Fruit fly (Drosophila melanogaster) whole organism, embryonic: ENCODE results near the gene CG12299.

Experiments
- Antp ChIP-seq: fragments of 200-800 bp; sonication (Bioruptor generic); optimal IDR thresholded peaks from 3 replicates; lab custom pipeline; 2016; ENCODE audit warnings: missing biosample characterization, missing genetic modification characterization
- B-H1 ChIP-seq: fragments of 200-800 bp; sonication (Bioruptor generic); IDR thresholded peaks from 3 replicates; pipeline ENCODE4 v1.3.6; 2022; ENCODE audit warnings: missing biosample characterization, missing genetic modification characterization
- CG10959 ChIP-seq: fragments of 200-800 bp; sonication (Bioruptor generic); IDR thresholded peaks from 2 replicates; pipeline ENCODE4 v1.3.6; 2022; ENCODE audit warnings: missing biosample characterization, missing genetic modification characterization
- CG11560 ChIP-seq: fragments of 200-800 bp; sonication (Bioruptor generic); IDR thresholded peaks from 3 replicates; pipeline ENCODE4 v1.3.6; 2022; ENCODE audit warnings: missing biosample characterization, missing genetic modification characterization
- CG11723 ChIP-seq: fragments of 200-800 bp; sonication (Bioruptor generic); optimal IDR thresholded peaks from 2 replicates; lab custom pipeline; 2017; ENCODE audit warnings: missing biosample characterization, mild to moderate bottlenecking, missing genetic modification characterization
- CG13123 ChIP-seq: fragments of 200-800 bp; sonication (Bioruptor generic); optimal IDR thresholded peaks from 2 replicates; lab custom pipeline; 2016; ENCODE audit warnings: missing biosample characterization, missing genetic modification characterization
- CG13624 ChIP-seq: fragments of 200-800 bp; sonication (Bioruptor generic); optimal IDR thresholded peaks from 2 replicates; lab custom pipeline; 2016; ENCODE audit warnings: missing biosample characterization, missing genetic modification characterization
- CG13894 ChIP-seq: fragments of 200-800 bp; sonication (Bioruptor generic); optimal IDR thresholded peaks from 3 replicates; lab custom pipeline; 2018; ENCODE audit warnings: missing biosample characterization, mild to moderate bottlenecking, missing genetic modification characterization, moderate library complexity
- CG1647 ChIP-seq: fragments of 200-800 bp; sonication (Bioruptor generic); optimal IDR thresholded peaks from 3 replicates; lab custom pipeline; 2016; ENCODE audit warnings: missing biosample characterization, missing genetic modification characterization
- CG17361 ChIP-seq: fragments of 200-800 bp; sonication (Bioruptor generic); IDR thresholded peaks from 3 replicates; pipeline ENCODE4 v1.3.6; 2022; ENCODE audit warnings: missing biosample characterization, missing genetic modification characterization
- CG17385 ChIP-seq: fragments of 200-800 bp; sonication (Bioruptor generic); optimal IDR thresholded peaks from 3 replicates; lab custom pipeline; 2018; ENCODE audit warnings: missing biosample characterization, mild to moderate bottlenecking, missing genetic modification characterization
- CG2875 ChIP-seq: fragments of 200-800 bp; sonication (Bioruptor generic); optimal IDR thresholded peaks from 2 replicates; lab custom pipeline; 2017; ENCODE audit warnings: missing biosample characterization, mild to moderate bottlenecking, missing genetic modification characterization, missing genetic modification reagents
- CG31224 ChIP-seq: fragments of 200-800 bp; sonication (Bioruptor generic); IDR thresholded peaks from 2 replicates; pipeline ENCODE4 v1.3.6; 2022; ENCODE audit warnings: missing biosample characterization, missing genetic modification characterization
- CG5953 ChIP-seq: fragments of 200-800 bp; sonication (Bioruptor generic); IDR thresholded peaks from 2 replicates; pipeline ENCODE4 v1.3.6; 2022; ENCODE audit warnings: missing biosample characterization, missing genetic modification characterization
- CG6254 ChIP-seq: fragments of 200-800 bp; sonication (Bioruptor generic); optimal IDR thresholded peaks from 3 replicates; lab custom pipeline; 2017; ENCODE audit warnings: mild to moderate bottlenecking, missing biosample characterization, missing genetic modification reagents, missing genetic modification characterization
- CG6689 ChIP-seq: fragments of 200-800 bp; sonication (Bioruptor generic); IDR thresholded peaks from 2 replicates; pipeline ENCODE4 v1.3.6; 2022; ENCODE audit warnings: missing biosample characterization, missing genetic modification characterization
- CG6854 ChIP-seq: fragments of 200-800 bp; sonication (Bioruptor generic); optimal IDR thresholded peaks from 3 replicates; lab custom pipeline; 2017; ENCODE audit warnings: missing biosample characterization, mild to moderate bottlenecking, missing genetic modification characterization
- CG7839 ChIP-seq: fragments of 200-800 bp; sonication (Bioruptor generic); optimal IDR thresholded peaks from 3 replicates; lab custom pipeline; 2018; ENCODE audit warnings: missing biosample characterization, mild to moderate bottlenecking, missing genetic modification characterization, moderate library complexity
- CG7928 ChIP-seq: fragments of 200-800 bp; sonication (Bioruptor generic); optimal IDR thresholded peaks from 2 replicates; lab custom pipeline; 2017; ENCODE audit warnings: missing biosample characterization, mild to moderate bottlenecking, missing genetic modification characterization
- CG7987 ChIP-seq: fragments of 200-800 bp; sonication (Bioruptor generic); optimal IDR thresholded peaks from 2 replicates; lab custom pipeline; 2018; ENCODE audit warnings: missing biosample characterization, mild to moderate bottlenecking, missing genetic modification characterization, moderate library complexity
- CG9727 ChIP-seq: fragments of 200-800 bp; sonication (Bioruptor generic); optimal IDR thresholded peaks from 3 replicates; lab custom pipeline; 2017; ENCODE audit warnings: missing biosample characterization, mild to moderate bottlenecking, missing genetic modification characterization
- CG9932 ChIP-seq: fragments of 200-800 bp; sonication (Bioruptor generic); IDR thresholded peaks from 2 replicates; pipeline ENCODE4 v1.3.6; 2022; ENCODE audit warnings: missing biosample characterization, missing genetic modification characterization
- Deaf1 ChIP-seq: fragments of 200-800 bp; optimal IDR thresholded peaks from 3 replicates; lab custom pipeline; 2019; ENCODE audit warnings: missing biosample characterization, mild to moderate bottlenecking, missing genetic modification characterization, moderate library complexity
- ERR ChIP-seq: fragments of 200-800 bp; sonication (Bioruptor generic); optimal IDR thresholded peaks from 2 replicates; lab custom pipeline; 2016; ENCODE audit warnings: missing biosample characterization, missing genetic modification characterization
- GATAe ChIP-seq: fragments of 200-800 bp; sonication (Bioruptor generic); conservative IDR thresholded peaks from 2 replicates; pipeline ENCODE4 v1.3.6; 2022; ENCODE audit warnings: missing biosample characterization, missing genetic modification characterization
- HmgZ ChIP-seq: fragments of 200-800 bp; sonication (Bioruptor generic); optimal IDR thresholded peaks from 2 replicates; lab custom pipeline; 2018; ENCODE audit warnings: missing biosample characterization, mild to moderate bottlenecking, missing genetic modification characterization
- Hr51 ChIP-seq, 2 experiments: fragments of 200-800 bp; sonication (Bioruptor generic); optimal IDR thresholded peaks; 2 replicates in 1 of 2; 3 replicates in 1 of 2; lab custom pipeline; 2016 to 2018; ENCODE audit warnings: missing biosample characterization in 2 of 2, missing genetic modification characterization in 2 of 2, mild to moderate bottlenecking in 1 of 2, moderate library complexity in 1 of 2
- Oli ChIP-seq: fragments of 200-800 bp; sonication (Bioruptor generic); optimal IDR thresholded peaks from 2 replicates; lab custom pipeline; 2018; ENCODE audit warnings: missing biosample characterization, mild to moderate bottlenecking, missing genetic modification characterization, moderate library complexity
- Six4 ChIP-seq: fragments of 200-800 bp; sonication (Bioruptor generic); optimal IDR thresholded peaks from 2 replicates; lab custom pipeline; 2016; ENCODE audit warnings: missing biosample characterization, missing genetic modification characterization
- Taf1 ChIP-seq: fragments of 200-800 bp; sonication (Bioruptor generic); IDR thresholded peaks from 2 replicates; pipeline ENCODE4 v1.3.6; 2022; ENCODE audit warnings: missing biosample characterization, missing genetic modification characterization
- al ChIP-seq: fragments of 200-800 bp; sonication (Bioruptor generic); IDR thresholded peaks from 2 replicates; pipeline ENCODE4 v1.3.6; 2022; ENCODE audit warnings: missing biosample characterization, missing genetic modification characterization
- ase ChIP-seq: fragments of 200-800 bp; sonication (Bioruptor generic); IDR thresholded peaks from 3 replicates; pipeline ENCODE4 v1.3.6; 2022; ENCODE audit warnings: missing biosample characterization, missing genetic modification characterization
- chn ChIP-seq: fragments of 200-800 bp; sonication (Bioruptor generic); optimal IDR thresholded peaks from 2 replicates; lab custom pipeline; 2016; ENCODE audit warnings: missing biosample characterization, missing genetic modification characterization
- danr ChIP-seq: fragments of 200-800 bp; sonication (Bioruptor generic); IDR thresholded peaks from 2 replicates; pipeline ENCODE4 v1.3.6; 2022; ENCODE audit warnings: missing biosample characterization, missing genetic modification characterization
- dati ChIP-seq: fragments of 200-800 bp; sonication (Bioruptor generic); IDR thresholded peaks from 2 replicates; pipeline ENCODE4 v1.3.6; 2022; ENCODE audit warnings: missing biosample characterization, missing genetic modification characterization
- ewg ChIP-seq: fragments of 200-800 bp; sonication (Bioruptor generic); optimal IDR thresholded peaks from 3 replicates; lab custom pipeline; 2017; ENCODE audit warnings: mild to moderate bottlenecking, missing biosample characterization, missing genetic modification reagents, missing genetic modification characterization
- fd3F ChIP-seq: fragments of 200-800 bp; sonication (Bioruptor generic); optimal IDR thresholded peaks from 2 replicates; lab custom pipeline; 2018; ENCODE audit warnings: missing biosample characterization, mild to moderate bottlenecking, missing genetic modification characterization, moderate library complexity
- ind ChIP-seq: fragments of 200-800 bp; sonication (Bioruptor generic); optimal IDR thresholded peaks from 3 replicates; lab custom pipeline; 2016; ENCODE audit warnings: missing biosample characterization, missing genetic modification characterization
- insv ChIP-seq, 2 experiments: fragments of 200-800 bp; sonication (Bioruptor generic); optimal IDR thresholded peaks; 3 replicates each; lab custom pipeline; 2016 to 2018; ENCODE audit warnings: missing biosample characterization in 2 of 2, missing genetic modification characterization in 2 of 2
- inv ChIP-seq: fragments of 200-800 bp; sonication (Bioruptor generic); IDR thresholded peaks from 2 replicates; pipeline ENCODE4 v1.3.6; 2022; ENCODE audit warnings: missing biosample characterization, missing genetic modification characterization; ENCODE audit not compliant: partially characterized antibody
- jing ChIP-seq: fragments of 200-800 bp; sonication (Bioruptor generic); optimal IDR thresholded peaks from 2 replicates; lab custom pipeline; 2018; ENCODE audit warnings: missing biosample characterization, mild to moderate bottlenecking, missing genetic modification characterization
- nmo ChIP-seq: fragments of 200-800 bp; sonication (Bioruptor generic); optimal IDR thresholded peaks from 2 replicates; lab custom pipeline; 2018; ENCODE audit warnings: missing biosample characterization, mild to moderate bottlenecking, missing genetic modification characterization, moderate library complexity
- rib ChIP-seq: fragments of 200-800 bp; sonication (Bioruptor generic); IDR thresholded peaks from 2 replicates; pipeline ENCODE4 v1.3.6; 2022; ENCODE audit warnings: missing biosample characterization, missing genetic modification characterization
- sna ChIP-seq: fragments of 200-800 bp; sonication (Bioruptor generic); IDR thresholded peaks from 2 replicates; pipeline ENCODE4 v1.3.6; 2022; ENCODE audit warnings: missing biosample characterization, missing genetic modification characterization; ENCODE audit not compliant: partially characterized antibody
- tap ChIP-seq: fragments of 200-800 bp; optimal IDR thresholded peaks from 3 replicates; lab custom pipeline; 2019; ENCODE audit warnings: missing biosample characterization, mild to moderate bottlenecking, missing genetic modification characterization, moderate library complexity
- tin ChIP-seq: fragments of 200-800 bp; sonication (Bioruptor generic); optimal IDR thresholded peaks from 3 replicates; lab custom pipeline; 2016; ENCODE audit warnings: missing biosample characterization, missing genetic modification characterization
- tio ChIP-seq: fragments of 200-800 bp; sonication (Bioruptor generic); optimal IDR thresholded peaks from 2 replicates; lab custom pipeline; 2017; ENCODE audit warnings: missing biosample characterization, missing genetic modification characterization, inconsistent platforms
- ttk ChIP-seq: fragments of 200-800 bp; sonication (Bioruptor generic); IDR thresholded peaks from 2 replicates; pipeline ENCODE4 v2.1.2; 2022; ENCODE audit warnings: missing biosample characterization, missing genetic modification characterization
- vnd ChIP-seq: fragments of 200-800 bp; sonication (Bioruptor generic); IDR thresholded peaks from 3 replicates; pipeline ENCODE4 v1.3.6; 2022; ENCODE audit warnings: missing biosample characterization, missing genetic modification characterization; ENCODE audit not compliant: partially characterized antibody
- yki ChIP-seq: fragments of >200 bp; optimal IDR thresholded peaks from 3 replicates; lab custom pipeline; 2018

CG12299 gene

dm6 chr2L:10751879-10752620 is 14.9 kb downstream of the CG12299 start (continued):
- peak; percentile 36 for TF ChIP-seq ind (GFP tag; lab: Kevin White, UChicago)
- TF ChIP-seq GATAe (GFP tag; lab: Robert Waterston, UW) = no peak
- peak; percentile 43 for TF ChIP-seq CG17385
- peak; percentile 89 for TF ChIP-seq CG6254 (GFP tag; lab: Kevin White, UChicago)
- TF ChIP-seq tap (tag; lab: Kevin White, UChicago) = peak; percentile 62
- peak; percentile 48 to 81 for TF ChIP-seq Hr51 (GFP tag; optimal IDR thresholded peaks at IDR 0.05; lab: Kevin White, UChicago)
- peak; percentile 68 for TF ChIP-seq ttk
- TF ChIP-seq Antp (GFP tag; lab: Kevin White, UChicago) = peak; percentile 74
- peak; percentile 44 for TF ChIP-seq Deaf1 (tag; lab: Kevin White, UChicago)
- peak; percentile 78 for TF ChIP-seq CG5953 (GFP tag; lab: Robert Waterston, UW)
- TF ChIP-seq CG7839 = peak; percentile 65
- TF ChIP-seq jing = peak; percentile 63
- peak; percentile 78 for TF ChIP-seq CG10959 (GFP tag; lab: Robert Waterston, UW)
- peak; percentile 79 for TF ChIP-seq tin
- no peak for TF ChIP-seq inv (GFP tag; lab: Robert Waterston, UW)
- TF ChIP-seq CG31224 (GFP tag; lab: Robert Waterston, UW) = no peak
- TF ChIP-seq yki (lab: Kevin White, UChicago) = no peak
- TF ChIP-seq CG13624 = peak; percentile 53
- TF ChIP-seq CG17361 = peak; percentile 87
- peak; percentile 62 for TF ChIP-seq CG6689
- TF ChIP-seq fd3F (GFP tag; lab: Kevin White, UChicago) = peak; percentile 86
- TF ChIP-seq ase (GFP tag; lab: Robert Waterston, UW) = peak; percentile 83
- TF ChIP-seq CG9932 (GFP tag; lab: Robert Waterston, UW) = no peak
- TF ChIP-seq tio (GFP tag; lab: Kevin White, UChicago) = peak; percentile 79
- TF ChIP-seq CG1647 (GFP tag; lab: Kevin White, UChicago) = peak; percentile 86
- TF ChIP-seq CG6854 = peak; percentile 75
- TF ChIP-seq HmgZ (tag; lab: Kevin White, UChicago) = peak; percentile 77
- peak; percentile 84 for TF ChIP-seq dati (GFP tag; lab: Robert Waterston, UW)
- TF ChIP-seq chn = no peak
- TF ChIP-seq CG13123 (GFP tag; lab: Kevin White, UChicago) = peak; percentile 94
- TF ChIP-seq danr = peak; percentile 54
- peak; percentile 41 for TF ChIP-seq CG7928 (GFP tag; lab: Kevin White, UChicago)
- TF ChIP-seq insv (GFP tag; optimal IDR thresholded peaks at IDR 0.05; lab: Kevin White, UChicago) = peak in 1 of 2 experiments; percentile 32
- peak; percentile 75 for TF ChIP-seq Oli (tag; lab: Kevin White, UChicago)
- peak; percentile 96 for TF ChIP-seq CG9727 (GFP tag; lab: Kevin White, UChicago)
- TF ChIP-seq CG11560 (tag; lab: Robert Waterston, UW) = no peak
- TF ChIP-seq vnd = no peak
- peak; percentile 91 for TF ChIP-seq CG11723 (GFP tag; lab: Kevin White, UChicago)
- TF ChIP-seq B-H1 = peak; percentile 55; the same call in 2 of the 3 replicates
- TF ChIP-seq CG7987 (GFP tag; lab: Kevin White, UChicago) = peak; percentile 93
- no peak for TF ChIP-seq al
- TF ChIP-seq Taf1 (GFP tag; lab: Robert Waterston, UW) = no peak
- peak; percentile 85 for TF ChIP-seq Six4 (GFP tag; lab: Kevin White, UChicago)
- peak; percentile 37; the same call in 1 of the 2 replicates for TF ChIP-seq rib
- TF ChIP-seq CG13894 (tag; lab: Kevin White, UChicago) = peak; percentile 89
- peak; percentile 84 for TF ChIP-seq ewg
- peak; percentile 97 for TF ChIP-seq CG2875 (GFP tag; lab: Kevin White, UChicago)
- TF ChIP-seq ERR (GFP tag; lab: Kevin White, UChicago) = peak; percentile 76
- TF ChIP-seq nmo (GFP tag; lab: Kevin White, UChicago) = peak; percentile 56
- no peak for TF ChIP-seq sna (GFP tag; lab: Robert Waterston, UW)
